Fruit fly (Drosophila melanogaster): ENCODE data around the gene Ttc1.

Gene Ttc1

dm6 chr3R:16408434-16408833 is 34.4 kb downstream of the Ttc1 start:
- TF ChIP-seq noc (tag; optimal IDR thresholded peaks at IDR 0.05) = no peak

- no peak for TF ChIP-seq noc (tag; optimal IDR thresholded peaks at IDR 0.05)
Measured at dm6 chr3R:16406618-16407017, 36.2 kb downstream of the Ttc1 start.

dm6 chr3R:16403734-16404057 is 39.1 kb downstream of the Ttc1 start:
- no peak for TF ChIP-seq noc (tag; optimal IDR thresholded peaks at IDR 0.05)

dm6 chr3R:16403023-16403733 is 39.6 kb downstream of the Ttc1 start, which contains the start of gene ss:
ss (minus strand) TSS chr3R:16403690.
- TF ChIP-seq noc (tag; optimal IDR thresholded peaks at IDR 0.05) = no peak

dm6 chr3R:16396565-16396964 is 46.2 kb downstream of the Ttc1 start:
- no peak for TF ChIP-seq noc (tag; optimal IDR thresholded peaks at IDR 0.05)

dm6 chr3R:16395448-16395847 is 47.4 kb downstream of the Ttc1 start:
- no peak for TF ChIP-seq noc (tag; optimal IDR thresholded peaks at IDR 0.05)

- TF ChIP-seq noc (tag; optimal IDR thresholded peaks at IDR 0.05) = no peak
Measured at dm6 chr3R:16394531-16394930, 48.3 kb downstream of the Ttc1 start.

Data from whole organism, larva.